Worm (Caenorhabditis elegans) whole organism, young adult: Measurements from ENCODE around the gene B0034.7.

Experiments
- ama-1 ChIP-seq, 3 experiments: fragments of 150-350 bp in 1 of 3; sonication (generic microtip) in 2 of 3; optimal IDR thresholded peaks; 2 replicates each; lab custom pipeline; 2014 to 2018; ENCODE audit warnings: missing biosample characterization in 2 of 3, missing genetic modification characterization in 2 of 3, missing genetic modification reagents in 2 of 3
- cebp-2 ChIP-seq: fragments of 200-800 bp; sonication (Bioruptor generic); IDR thresholded peaks from 2 replicates; pipeline ENCODE4 v1.3.6; 2022; ENCODE audit warnings: missing genetic modification characterization, missing compliant biosample characterization
- nhr-179 ChIP-seq: sonication (generic microtip); optimal IDR thresholded peaks from 2 replicates; lab custom pipeline; 2016; ENCODE audit warnings: mild to moderate bottlenecking, missing genetic modification characterization, missing compliant biosample characterization
- pha-4 ChIP-seq: fragments of 150-350 bp; sonication (generic microtip); optimal IDR thresholded peaks from 2 replicates; lab custom pipeline; 2014; ENCODE audit warnings: missing biosample characterization, missing genetic modification reagents, missing genetic modification characterization
- rcor-1 ChIP-seq: fragments of 200-800 bp; sonication (Bioruptor generic); IDR thresholded peaks from 2 replicates; pipeline ENCODE4 v1.3.6; 2022; ENCODE audit warnings: missing genetic modification reagents, missing genetic modification characterization, missing compliant biosample characterization
- snpc-1.1 ChIP-seq: sonication (generic microtip); optimal IDR thresholded peaks from 2 replicates; lab custom pipeline; 2017; ENCODE audit warnings: missing genetic modification characterization, mild to moderate bottlenecking, missing compliant biosample characterization, antibody characterized with exemption, moderate library complexity, missing genotype, missing genetic modification reagents; ENCODE audit not compliant: insufficient read depth
- unc-130 ChIP-seq: sonication (generic microtip); optimal IDR thresholded peaks from 2 replicates; lab custom pipeline; 2016; ENCODE audit warnings: missing genetic modification reagents, missing genetic modification characterization, missing compliant biosample characterization
- zfh-2 ChIP-seq: fragments of 200-800 bp; sonication (Bioruptor generic); conservative IDR thresholded peaks from 2 replicates; pipeline ENCODE4 v1.3.6; 2022; ENCODE audit warnings: missing genetic modification reagents, missing genetic modification characterization, missing compliant biosample characterization

DNA sequence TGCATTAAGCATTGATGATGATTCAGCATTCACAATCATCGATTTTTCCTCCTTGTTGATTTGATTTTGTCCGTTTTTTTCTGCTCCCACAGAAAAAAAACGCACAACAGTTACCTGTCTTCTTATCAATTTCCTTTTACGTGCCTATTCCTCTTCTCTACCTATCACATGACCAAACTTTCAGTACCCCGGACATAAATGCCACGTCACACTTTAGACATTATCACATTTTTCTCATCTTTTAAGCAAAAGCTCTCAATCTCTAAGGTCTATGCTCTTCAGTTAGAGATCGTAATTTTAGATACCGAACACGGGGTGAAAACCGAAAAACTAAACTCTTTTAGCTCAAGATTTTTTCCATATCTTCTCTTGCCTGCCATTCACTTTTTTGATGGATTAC lies 25.4 kb upstream of the B0034.7 start:
- TF ChIP-seq snpc-1.1 (tag; lab: Kevin White, UChicago) (no peak), pha-4 (tag; lab: Kevin White, UChicago) (no peak), ama-1 (optimal IDR thresholded peaks at IDR 0.05; lab: Kevin White, UChicago) (no peak), ama-1 (GFP tag; optimal IDR thresholded peaks at IDR 0.05; lab: Kevin White, UChicago) (no peak), cebp-2 (GFP tag; lab: Robert Waterston, UW) (no peak), rcor-1 (GFP tag; lab: Robert Waterston, UW) (no peak), nhr-179 (tag; lab: Kevin White, UChicago) (no peak), zfh-2 (GFP tag; lab: Robert Waterston, UW) (no peak), unc-130 (GFP tag; lab: Kevin White, UChicago) (no peak)
